Worm (Caenorhabditis elegans): ENCODE data around the gene lipl-1.

ce11 chrV:12967110-12967509 is 47.3 kb downstream of the lipl-1 start, which contains the start of gene R186.3:
- TF ChIP-seq nhr-76 (tag; optimal IDR thresholded peaks at IDR 0.05) (no peak), lsy-2 (tag; optimal IDR thresholded peaks at IDR 0.05) (no peak), ets-5 (GFP tag; IDR thresholded peaks at IDR 0.05) (no peak), unc-86 (tag; optimal IDR thresholded peaks at IDR 0.05) (no peak), skn-1 (tag; optimal IDR thresholded peaks at IDR 0.05) (no peak)

Data from whole organism, L1 larva.